2 worm cellular contexts compared by ENCODE assay signal in genomic region chrX:14759549-14759948, ce11.
TF ChIP-seq lines count a peak whose summit lies in the region.

No protein-coding gene starts in this region.

TF ChIP-seq in whole organism, L3 larva, 47 proteins besides CTCF, POLR2A, EP300 and RAD21:
- peak; percentile 62 for TF ChIP-seq pha-4 (tag; optimal IDR thresholded peaks at IDR 0.05; lab: Kevin White, UChicago)
- no peak for TF ChIP-seq ZK546.5 (tag; optimal IDR thresholded peaks at IDR 0.05; lab: Kevin White, UChicago)

TF ChIP-seq in whole organism, mixed stage, embryonic, 35 proteins besides CTCF, POLR2A, EP300 and RAD21:
- TF ChIP-seq lsy-2 (tag; optimal IDR thresholded peaks at IDR 0.05; lab: Kevin White, UChicago) (no peak), zip-8 (tag; optimal IDR thresholded peaks at IDR 0.05; lab: Kevin White, UChicago) (peak; percentile 59), nhr-2 (tag; optimal IDR thresholded peaks at IDR 0.05; lab: Kevin White, UChicago) (peak; percentile 53), ceh-43 (GFP tag; optimal IDR thresholded peaks at IDR 0.05; lab: Kevin White, UChicago) (no peak)

Comparison
In these comparisons a context has a peak if more than half of its experiments do, and no peak if none do; other contexts are left out.
1. Of the 11 proteins assayed by ChIP-seq in both whole organism, L3 larva and whole organism, mixed stage, embryonic: peak only in whole organism, L3 larva: pha-4; only in whole organism, mixed stage, embryonic: none; in both: none; in neither: 10.